Worm (Caenorhabditis elegans) whole organism, L4 larva: ENCODE results near the gene gasr-8.

Source experiments
- ama-1 ChIP-seq: fragments of 150-350 bp; optimal IDR thresholded peaks from 2 replicates; lab custom pipeline; 2014; ENCODE audit warnings: inconsistent platforms, mixed read lengths
- daf-12 ChIP-seq: fragments of 150-350 bp; optimal IDR thresholded peaks from 2 replicates; lab custom pipeline; 2014; ENCODE audit warnings: missing biosample characterization, missing genetic modification reagents, missing genetic modification characterization
- dmd-9 ChIP-seq: fragments of 200-800 bp; sonication (Bioruptor generic); IDR thresholded peaks from 2 replicates; pipeline ENCODE4 v1.3.6; 2022; ENCODE audit warnings: missing genetic modification reagents, missing genetic modification characterization, missing compliant biosample characterization
- gei-8 ChIP-seq: fragments of 200-800 bp; sonication (Bioruptor generic); optimal IDR thresholded peaks from 2 replicates; lab custom pipeline; 2018; ENCODE audit warnings: mild to moderate bottlenecking, missing genetic modification characterization, missing compliant biosample characterization
- hmg-1.1 ChIP-seq: fragments of 200-800 bp; sonication (Bioruptor generic); IDR thresholded peaks from 2 replicates; pipeline ENCODE4 v1.3.6; 2022; ENCODE audit warnings: missing genetic modification reagents, missing genetic modification characterization, missing compliant biosample characterization
- lin-15B ChIP-seq: fragments of 150-350 bp; sonication (generic microtip); optimal IDR thresholded peaks from 3 replicates; lab custom pipeline; 2014; ENCODE audit warnings: missing biosample characterization, missing genetic modification characterization
- lir-3 ChIP-seq: sonication (generic microtip); optimal IDR thresholded peaks from 2 replicates; lab custom pipeline; 2016; ENCODE audit warnings: mild to moderate bottlenecking, missing genetic modification characterization, missing compliant biosample characterization
- mdl-1 ChIP-seq, 2 experiments: fragments of 150-350 bp in 1 of 2; sonication (generic microtip) in 1 of 2; optimal IDR thresholded peaks; 2 replicates each; lab custom pipeline; 2014 to 2017; ENCODE audit warnings: missing biosample characterization in 2 of 2, missing genetic modification characterization in 2 of 2
- pqm-1 ChIP-seq: sonication (generic microtip); optimal IDR thresholded peaks from 2 replicates; lab custom pipeline; 2017; ENCODE audit warnings: missing biosample characterization, missing genetic modification characterization
- snpc-4 ChIP-seq: fragments of 150-350 bp; optimal IDR thresholded peaks from 2 replicates; lab custom pipeline; 2014; ENCODE audit warnings: missing biosample characterization, missing genetic modification characterization
- unc-130 ChIP-seq: sonication (generic microtip); optimal IDR thresholded peaks from 2 replicates; lab custom pipeline; 2016; ENCODE audit warnings: missing genetic modification reagents, missing genetic modification characterization, missing compliant biosample characterization
- zag-1 ChIP-seq: fragments of 150-350 bp; optimal IDR thresholded peaks from 2 replicates; lab custom pipeline; 2014; ENCODE audit warnings: missing biosample characterization, missing genetic modification characterization

DNA sequence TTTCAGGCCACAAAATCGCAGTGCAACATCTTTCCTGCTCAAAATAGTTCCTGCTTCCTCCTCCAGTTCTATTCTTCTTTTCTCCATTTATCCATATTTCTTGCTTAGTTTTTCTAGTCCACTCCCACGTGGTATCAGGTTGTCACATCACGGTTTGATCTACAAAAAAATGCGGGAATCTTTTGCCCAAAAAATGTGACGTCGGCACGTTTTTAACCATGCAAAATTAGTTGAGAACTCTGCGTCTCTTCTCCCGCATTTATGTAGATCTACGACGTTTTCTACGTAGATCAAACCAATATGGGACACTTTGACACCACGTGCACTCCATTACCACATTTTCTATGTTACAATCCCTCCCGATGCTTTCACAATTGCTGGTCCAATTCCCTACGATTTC lies 46.9 kb upstream of the gasr-8 start:
- TF ChIP-seq hmg-1.1 (no peak), dmd-9 (no peak), mdl-1 (tag; optimal IDR thresholded peaks at IDR 0.05; lab: Kevin White, UChicago) (no peak), pqm-1 (tag; lab: Kevin White, UChicago) (no peak), gei-8 (no peak), lin-15B (no peak), ama-1 (lab: Kevin White, UChicago) (no peak), lir-3 (tag; lab: Kevin White, UChicago) (no peak), daf-12 (tag; lab: Kevin White, UChicago) (no peak), snpc-4 (tag; lab: Kevin White, UChicago) (no peak), zag-1 (tag; lab: Kevin White, UChicago) (no peak), unc-130 (no peak)
